Worm (Caenorhabditis elegans) whole organism, early embryonic: ENCODE data around the gene nceh-1.

ENCODE experiments used
- F13C5.2 ChIP-seq: sonication (generic microtip); optimal IDR thresholded peaks from 2 replicates; lab custom pipeline; 2017; ENCODE audit warnings: mild to moderate bottlenecking, missing genetic modification characterization, inconsistent platforms, missing compliant biosample characterization
- aly-1 ChIP-seq: sonication (generic microtip); optimal IDR thresholded peaks from 2 replicates; lab custom pipeline; 2016; ENCODE audit warnings: missing genetic modification characterization, missing compliant biosample characterization
- ama-1 ChIP-seq: fragments of 150-350 bp; optimal IDR thresholded peaks from 2 replicates; lab custom pipeline; 2014
- ceh-13 ChIP-seq: fragments of 200-800 bp; sonication (Bioruptor generic); optimal IDR thresholded peaks from 2 replicates; lab custom pipeline; 2018; ENCODE audit warnings: mild to moderate bottlenecking, missing genetic modification characterization, missing compliant biosample characterization
- hmbx-1 ChIP-seq: sonication (generic microtip); optimal IDR thresholded peaks from 2 replicates; lab custom pipeline; 2016; ENCODE audit warnings: mild to moderate bottlenecking, missing genetic modification characterization, missing compliant biosample characterization
- pes-1 ChIP-seq: fragments of 200-800 bp; sonication (Bioruptor generic); IDR thresholded peaks from 2 replicates; pipeline ENCODE4 v1.3.6; 2022; ENCODE audit warnings: missing genetic modification reagents, missing genetic modification characterization, missing compliant biosample characterization
- scrt-1 ChIP-seq: fragments of 200-800 bp; sonication (Bioruptor generic); IDR thresholded peaks from 2 replicates; pipeline ENCODE4 v1.3.6; 2022; ENCODE audit warnings: missing genetic modification characterization, missing compliant biosample characterization
- tbx-11 ChIP-seq: fragments of 200-800 bp; sonication (Bioruptor generic); IDR thresholded peaks from 2 replicates; pipeline ENCODE4 v1.3.6; 2022; ENCODE audit warnings: missing genetic modification characterization, missing compliant biosample characterization

ce11 chrV:19391242-19391641 is 14.0 kb downstream of the nceh-1 start:
- TF ChIP-seq pes-1 (no peak), aly-1 (no peak), F13C5.2 (tag; lab: Kevin White, UChicago) (no peak), ceh-13 (GFP tag; lab: Kevin White, UChicago) (no peak), ama-1 (lab: Kevin White, UChicago) (no peak), scrt-1 (no peak), hmbx-1 (tag; lab: Kevin White, UChicago) (no peak), tbx-11 (GFP tag; lab: Robert Waterston, UW) (no peak)
